Fruit fly (Drosophila melanogaster): Measurements from ENCODE around the gene Pis.

Gene Pis

DNA sequence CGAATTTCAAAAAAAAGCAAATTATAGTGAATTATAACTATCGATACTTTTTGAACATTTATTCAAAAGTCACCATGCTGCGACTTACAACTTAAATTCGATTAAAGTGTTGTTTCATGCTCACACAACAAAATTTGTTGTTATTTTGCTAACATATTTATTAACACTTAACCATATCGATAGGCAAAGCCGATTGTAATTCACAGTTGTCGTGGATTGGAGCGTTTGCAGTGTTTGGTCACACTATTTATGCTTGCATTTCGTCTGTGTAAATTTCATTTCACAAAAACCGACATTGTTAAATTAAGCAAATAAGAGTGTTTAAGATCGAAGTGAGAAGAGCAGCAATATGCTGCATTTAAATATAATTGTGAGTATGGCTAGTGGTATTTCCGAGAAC lies 8.8 kb upstream of the Pis start, which contains the start of gene HUWE1:
Gene HUWE1, plus strand, starts transcription at position 220 of the 400 bp plus-strand sequence.
- TF ChIP-seq psq (optimal IDR thresholded peaks at IDR 0.05) (no peak), insv (optimal IDR thresholded peaks at IDR 0.05) (no peak), Sin3A (optimal IDR thresholded peaks at IDR 0.05) (no peak), h (optimal IDR thresholded peaks at IDR 0.05) (no peak), ttk (optimal IDR thresholded peaks at IDR 0.05) (no peak), Myc (optimal IDR thresholded peaks at IDR 0.05) (no peak)

DNA sequence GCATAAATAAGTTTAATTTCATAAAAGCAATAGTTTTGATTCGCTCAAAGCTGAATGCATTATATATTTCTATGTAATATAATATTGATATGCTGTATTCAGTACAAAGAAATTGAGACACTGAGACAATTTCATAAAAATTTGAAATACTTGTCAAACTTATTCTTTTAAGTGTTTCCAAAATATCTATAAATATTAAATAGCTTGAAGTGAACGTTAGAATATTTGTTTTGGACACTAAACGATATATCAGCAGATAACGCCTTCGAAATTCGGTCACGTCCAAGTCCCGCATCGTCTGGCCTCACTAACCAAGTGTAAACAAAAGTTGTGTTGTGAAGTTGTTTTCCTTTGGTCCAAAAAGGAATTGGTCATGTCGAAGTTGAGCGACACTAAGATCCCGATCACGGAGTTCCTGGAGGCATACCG lies 7.2 kb upstream of the Pis start:
- TF ChIP-seq Myc (optimal IDR thresholded peaks at IDR 0.05) (no peak), ttk (optimal IDR thresholded peaks at IDR 0.05) (no peak), h (optimal IDR thresholded peaks at IDR 0.05) (no peak), Sin3A (optimal IDR thresholded peaks at IDR 0.05) (no peak)

DNA sequence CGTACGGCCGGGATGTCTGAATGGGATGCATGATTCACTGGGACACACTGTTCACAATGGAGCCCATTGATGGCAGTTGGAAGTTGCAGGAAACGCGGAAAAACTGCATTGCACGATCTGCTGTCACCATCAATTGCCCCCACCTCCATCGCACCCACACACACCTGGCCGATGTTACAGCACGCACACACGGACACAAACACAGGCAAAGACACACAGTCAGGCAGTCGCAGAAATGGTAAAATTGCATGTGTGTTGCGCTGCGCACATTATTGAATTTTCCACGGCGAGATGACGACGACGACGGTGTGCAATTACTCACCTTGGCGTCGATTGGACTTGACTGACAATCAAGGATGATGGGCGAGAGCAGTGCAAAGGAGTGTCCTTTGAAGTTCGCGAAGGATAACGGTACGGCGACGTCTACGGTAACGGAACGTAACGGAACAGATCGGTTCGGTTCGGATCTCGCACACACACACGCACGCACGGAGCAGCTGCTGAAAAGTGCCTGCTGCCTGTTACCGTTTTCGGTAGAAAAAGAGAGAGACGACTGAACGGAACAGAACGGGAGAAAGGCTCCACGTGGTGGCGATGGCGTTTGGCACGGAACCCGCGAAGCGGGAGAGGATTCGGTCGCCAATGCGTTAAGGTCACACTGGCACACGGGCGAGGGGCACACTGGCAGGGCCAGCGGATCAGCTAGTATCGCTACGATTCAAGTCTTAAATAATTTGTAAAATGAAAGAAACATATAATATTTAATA lies 6.6 kb upstream of the Pis start, which contains the start of the genes CG9281 and CG15601:
Gene CG9281, minus strand, starts transcription at position 556 of the 767 bp plus-strand sequence.
Gene CG15601, plus strand, starts transcription at position 664 of the 767 bp plus-strand sequence.
- TF ChIP-seq ttk (optimal IDR thresholded peaks at IDR 0.05): no peak
- no peak for TF ChIP-seq h (optimal IDR thresholded peaks at IDR 0.05)
- TF ChIP-seq Myc (optimal IDR thresholded peaks at IDR 0.05): no peak
- no peak for TF ChIP-seq Sin3A (optimal IDR thresholded peaks at IDR 0.05)
- no peak for TF ChIP-seq psq (optimal IDR thresholded peaks at IDR 0.05)
- TF ChIP-seq insv (optimal IDR thresholded peaks at IDR 0.05): no peak

DNA sequence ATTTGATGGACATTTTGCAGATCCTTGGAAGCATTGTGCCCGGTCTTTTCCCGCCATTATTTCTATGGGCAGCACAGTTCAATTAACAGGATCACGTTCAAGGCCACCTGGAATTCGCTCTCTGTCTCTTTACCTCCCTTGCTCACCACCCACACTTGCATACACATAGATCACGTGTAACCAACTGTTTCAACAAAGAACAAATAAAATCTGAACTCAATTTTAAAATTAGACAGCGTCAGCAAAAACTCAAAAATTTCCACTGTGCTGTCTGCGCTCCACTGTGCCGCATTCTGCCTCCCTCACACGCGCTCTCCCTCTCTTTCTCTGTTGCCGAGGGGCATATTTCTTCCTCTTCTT lies 6.0 kb upstream of the Pis start:
- no peak for TF ChIP-seq insv (optimal IDR thresholded peaks at IDR 0.05)
- TF ChIP-seq ttk (optimal IDR thresholded peaks at IDR 0.05): no peak
- TF ChIP-seq h (optimal IDR thresholded peaks at IDR 0.05): no peak
- no peak for TF ChIP-seq Myc (optimal IDR thresholded peaks at IDR 0.05)
- no peak for TF ChIP-seq psq (optimal IDR thresholded peaks at IDR 0.05)
- no peak for TF ChIP-seq Sin3A (optimal IDR thresholded peaks at IDR 0.05)

DNA sequence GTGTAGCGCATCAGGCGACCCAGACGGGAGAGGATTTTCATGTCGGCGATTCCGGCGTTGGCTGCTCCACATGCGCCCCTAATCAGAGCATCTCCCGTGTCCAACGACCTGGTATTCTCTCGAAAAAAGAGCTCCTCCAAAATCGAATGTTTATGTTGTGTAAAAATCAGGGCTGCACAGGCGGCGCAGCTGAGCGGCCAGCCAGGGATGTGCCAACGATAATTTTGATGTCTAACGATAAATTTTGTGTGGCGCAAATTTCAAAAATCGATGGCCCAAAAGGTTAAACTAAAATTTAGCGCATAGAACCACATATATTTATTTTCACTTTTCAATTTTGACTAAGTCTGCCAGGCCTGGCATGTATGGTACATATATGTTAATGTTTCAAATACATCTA lies 2.5 kb downstream of the Pis start, which contains the start of gene CG9240:
Gene CG9240, minus strand, starts transcription at position 213 of the 400 bp plus-strand sequence.
- no peak for TF ChIP-seq Sin3A (optimal IDR thresholded peaks at IDR 0.05)
- no peak for TF ChIP-seq insv (optimal IDR thresholded peaks at IDR 0.05)
- TF ChIP-seq ttk (optimal IDR thresholded peaks at IDR 0.05): no peak
- no peak for TF ChIP-seq h (optimal IDR thresholded peaks at IDR 0.05)
- no peak for TF ChIP-seq Myc (optimal IDR thresholded peaks at IDR 0.05)
- TF ChIP-seq psq (optimal IDR thresholded peaks at IDR 0.05): no peak

DNA sequence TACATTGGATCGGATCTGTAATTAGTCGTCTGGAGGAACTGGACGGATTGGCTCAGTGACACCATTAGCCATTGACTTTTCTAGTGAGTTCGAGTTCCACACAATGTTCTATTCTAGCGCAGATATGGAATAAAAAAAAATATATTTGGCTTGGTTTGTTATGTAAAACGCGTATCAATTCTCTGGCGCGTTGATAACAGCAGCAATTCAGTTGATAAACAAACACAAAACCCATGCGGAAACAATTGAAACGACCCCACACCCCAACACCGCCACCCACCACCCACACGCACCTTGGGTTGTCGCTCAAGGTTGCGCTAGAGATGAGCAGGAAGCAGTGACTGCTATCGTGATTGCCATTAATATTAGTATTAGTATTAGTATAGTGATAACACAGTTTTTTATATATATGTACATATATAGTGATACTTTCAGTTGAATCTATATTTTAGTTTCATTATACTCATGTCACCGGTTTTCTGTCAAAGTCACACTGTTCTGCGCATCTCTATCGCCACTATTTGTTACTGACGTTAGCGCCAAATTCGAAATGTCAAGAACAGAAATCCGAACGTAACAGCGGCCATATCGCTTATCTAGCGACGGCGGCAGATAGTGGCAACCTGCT lies 5.9 kb downstream of the Pis start:
- no peak for TF ChIP-seq Myc (optimal IDR thresholded peaks at IDR 0.05)

DNA sequence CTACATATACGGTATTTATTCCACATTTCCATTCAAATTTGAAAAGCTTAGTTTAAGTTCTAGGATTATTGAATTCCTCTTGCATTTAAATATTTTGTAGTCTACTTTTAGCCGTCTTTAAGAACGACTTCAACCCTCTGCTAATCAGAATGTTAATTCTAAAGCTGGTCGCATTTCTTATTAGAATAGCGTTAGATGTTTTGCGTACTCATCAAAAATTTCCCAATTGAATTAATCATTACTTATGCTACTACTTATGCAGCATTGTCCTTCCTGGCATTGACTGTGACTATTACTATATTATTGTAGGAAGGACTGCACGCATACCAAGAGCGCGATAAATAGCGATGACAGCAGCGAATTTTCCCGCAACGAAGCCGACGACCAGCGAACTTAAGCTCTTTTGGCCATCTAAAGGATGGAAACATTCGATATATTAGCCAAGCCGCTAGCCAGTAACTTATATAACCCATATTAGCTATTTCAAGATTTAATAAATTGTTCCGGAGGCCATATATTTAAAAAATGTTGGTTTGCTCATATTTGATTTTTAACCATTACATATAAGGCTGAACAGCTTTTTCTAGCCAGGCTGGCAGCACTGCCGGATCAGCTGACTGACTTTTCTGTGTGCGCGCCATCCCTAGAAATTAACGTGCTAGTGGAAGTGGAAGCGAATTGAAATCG lies 6.6 kb downstream of the Pis start, which contains the start of gene CG8128:
Gene CG8128, plus strand, starts transcription at position 641 of the 687 bp plus-strand sequence.
- TF ChIP-seq ttk (optimal IDR thresholded peaks at IDR 0.05): no peak
- TF ChIP-seq Sin3A (optimal IDR thresholded peaks at IDR 0.05): no peak
- no peak for TF ChIP-seq psq (optimal IDR thresholded peaks at IDR 0.05)
- no peak for TF ChIP-seq Myc (optimal IDR thresholded peaks at IDR 0.05)
- TF ChIP-seq h (optimal IDR thresholded peaks at IDR 0.05): no peak
- no peak for TF ChIP-seq insv (optimal IDR thresholded peaks at IDR 0.05)

DNA sequence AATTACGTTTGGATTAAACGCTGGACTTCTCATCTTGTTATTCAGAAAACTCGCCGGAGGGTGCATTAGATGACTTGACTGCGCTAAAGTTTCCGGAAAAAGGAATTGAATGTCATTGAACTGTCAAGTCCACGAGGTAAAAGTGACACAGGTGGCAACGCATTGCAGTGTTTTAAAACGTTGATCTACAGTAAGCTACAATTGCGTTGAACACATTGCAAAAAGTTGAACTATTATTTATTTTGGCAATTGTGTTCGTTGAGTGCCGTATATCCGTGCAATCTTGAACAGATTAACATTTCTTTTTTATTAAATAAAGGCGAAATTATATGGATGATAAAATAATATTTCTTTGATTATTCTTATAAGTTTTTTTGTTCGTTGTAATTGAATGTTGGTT lies 14.8 kb downstream of the Pis start, which contains the start of gene CG15599:
Gene CG15599, minus strand, starts transcription at position 101 of the 400 bp plus-strand sequence.
- no peak for TF ChIP-seq insv (optimal IDR thresholded peaks at IDR 0.05)
- no peak for TF ChIP-seq Sin3A (optimal IDR thresholded peaks at IDR 0.05)
- no peak for TF ChIP-seq ttk (optimal IDR thresholded peaks at IDR 0.05)
- no peak for TF ChIP-seq psq (optimal IDR thresholded peaks at IDR 0.05)
- TF ChIP-seq Myc (optimal IDR thresholded peaks at IDR 0.05): no peak
- TF ChIP-seq h (optimal IDR thresholded peaks at IDR 0.05): no peak

DNA sequence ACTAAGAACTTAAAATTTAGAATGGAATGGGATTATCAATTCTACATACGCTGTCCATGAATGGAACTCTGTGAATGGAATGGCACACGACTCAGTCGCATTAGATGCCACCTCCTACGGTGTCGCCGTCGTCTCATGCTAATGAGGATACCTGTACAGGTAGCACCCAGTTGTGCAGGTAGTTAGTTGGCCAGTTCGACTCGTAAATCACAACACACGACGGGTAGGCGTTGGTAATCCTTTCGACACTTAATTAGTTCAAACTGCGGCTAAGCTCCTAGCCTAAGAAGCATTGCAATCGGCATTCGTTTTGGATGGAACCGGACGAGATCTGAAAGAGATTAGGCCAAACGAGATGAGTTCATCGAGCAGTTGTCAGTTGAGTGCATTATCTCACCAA lies 19.2 kb downstream of the Pis start:
- TF ChIP-seq Sin3A (optimal IDR thresholded peaks at IDR 0.05) (no peak), Myc (optimal IDR thresholded peaks at IDR 0.05) (no peak), h (optimal IDR thresholded peaks at IDR 0.05) (no peak), insv (optimal IDR thresholded peaks at IDR 0.05) (no peak), ttk (optimal IDR thresholded peaks at IDR 0.05) (no peak), psq (optimal IDR thresholded peaks at IDR 0.05) (no peak)

DNA sequence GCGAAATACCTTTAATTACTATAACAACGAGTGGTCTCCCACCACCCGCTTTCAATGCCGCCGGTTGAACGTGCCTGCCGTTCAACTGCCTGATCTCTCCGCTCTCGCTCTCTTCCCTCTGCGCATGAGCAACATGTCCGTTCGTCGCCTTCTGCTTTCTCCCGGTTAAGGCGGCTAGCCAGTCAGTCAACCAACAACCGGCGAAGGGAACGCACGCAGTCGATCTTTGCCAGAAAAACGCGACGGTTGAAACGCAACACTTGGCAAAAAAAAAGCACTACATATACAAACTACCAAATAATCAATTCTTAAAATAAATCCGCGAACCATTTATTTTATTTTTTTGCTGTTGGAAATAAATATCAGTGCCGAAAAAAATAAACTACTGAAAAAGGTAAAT lies 28.3 kb downstream of the Pis start, which contains the start of gene CG12708:
Gene CG12708, plus strand, starts transcription at position 183 of the 400 bp plus-strand sequence.
- no peak for TF ChIP-seq psq (optimal IDR thresholded peaks at IDR 0.05)
- TF ChIP-seq ttk (optimal IDR thresholded peaks at IDR 0.05): no peak
- TF ChIP-seq insv (optimal IDR thresholded peaks at IDR 0.05): no peak

DNA sequence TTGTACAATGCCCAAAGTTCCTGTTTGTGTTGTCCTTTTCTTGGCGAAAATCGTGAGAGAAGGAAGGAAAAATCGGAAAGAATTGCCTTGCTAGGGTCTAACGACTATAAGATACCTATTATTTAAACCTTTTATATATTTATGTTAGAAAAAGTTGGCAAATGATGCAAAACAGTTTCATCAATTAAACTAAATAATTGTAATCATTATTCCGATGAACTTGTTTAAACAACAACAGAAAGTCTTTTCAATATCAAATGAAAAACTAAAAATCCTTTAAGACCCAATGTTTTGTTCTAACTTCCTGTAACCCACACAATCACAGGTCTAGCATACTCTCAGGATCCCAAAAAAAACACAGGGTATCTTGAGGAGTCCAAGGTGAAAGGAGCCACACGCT lies 29.2 kb downstream of the Pis start:
- TF ChIP-seq psq (optimal IDR thresholded peaks at IDR 0.05): no peak
- TF ChIP-seq h (optimal IDR thresholded peaks at IDR 0.05): no peak
- TF ChIP-seq Sin3A (optimal IDR thresholded peaks at IDR 0.05): no peak
- no peak for TF ChIP-seq Myc (optimal IDR thresholded peaks at IDR 0.05)
- no peak for TF ChIP-seq ttk (optimal IDR thresholded peaks at IDR 0.05)
- no peak for TF ChIP-seq insv (optimal IDR thresholded peaks at IDR 0.05)

DNA sequence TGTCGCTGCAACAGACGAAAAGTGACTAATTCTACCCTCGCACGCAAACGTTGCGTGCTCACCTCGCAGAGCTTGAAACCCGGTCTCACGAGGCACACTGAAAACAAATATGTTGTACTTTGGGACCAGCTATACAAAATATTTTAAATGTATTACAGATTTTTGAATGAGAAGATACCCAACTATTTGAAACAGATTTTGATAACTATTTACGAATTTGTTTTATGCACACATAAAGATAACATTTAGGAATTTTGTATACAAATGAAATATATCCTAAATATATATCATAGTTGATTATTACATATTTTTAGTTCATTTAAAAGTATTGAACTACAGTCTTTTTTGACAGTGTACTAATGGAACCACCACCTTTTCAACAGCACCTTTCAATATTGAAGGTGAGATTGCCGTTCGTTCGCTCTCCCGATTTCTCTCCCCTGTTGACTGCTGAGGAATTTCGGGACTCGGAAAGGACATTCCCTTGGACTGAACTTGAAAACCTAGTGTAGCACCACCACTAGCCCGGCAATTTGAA lies 32.5 kb downstream of the Pis start, which contains the start of gene CG15646:
Gene CG15646, minus strand, starts transcription at position 4 of the 538 bp plus-strand sequence.
- TF ChIP-seq h (optimal IDR thresholded peaks at IDR 0.05): no peak
- TF ChIP-seq ttk (optimal IDR thresholded peaks at IDR 0.05): no peak
- no peak for TF ChIP-seq insv (optimal IDR thresholded peaks at IDR 0.05)
- TF ChIP-seq psq (optimal IDR thresholded peaks at IDR 0.05): no peak
- no peak for TF ChIP-seq Myc (optimal IDR thresholded peaks at IDR 0.05)
- TF ChIP-seq Sin3A (optimal IDR thresholded peaks at IDR 0.05): no peak
